Worm (Caenorhabditis elegans) whole organism, L1 larva: Measurements from ENCODE around the gene cone-1.

Source experiments
- C04F5.9 ChIP-seq: sonication (generic microtip); optimal IDR thresholded peaks from 2 replicates; lab custom pipeline; 2016; ENCODE audit warnings: missing genetic modification characterization, missing compliant biosample characterization
- ama-1 ChIP-seq: fragments of 150-350 bp; optimal IDR thresholded peaks from 2 replicates; lab custom pipeline; 2014
- fkh-10 ChIP-seq: sonication (generic microtip); optimal IDR thresholded peaks from 2 replicates; lab custom pipeline; 2017; ENCODE audit warnings: missing biosample characterization, missing genetic modification reagents, missing genetic modification characterization
- lin-15B ChIP-seq: fragments of 150-350 bp; sonication (generic microtip); optimal IDR thresholded peaks from 3 replicates; lab custom pipeline; 2014; ENCODE audit warnings: missing biosample characterization, missing genetic modification characterization
- nhr-77 ChIP-seq: fragments of 150-350 bp; optimal IDR thresholded peaks from 2 replicates; lab custom pipeline; 2014; ENCODE audit warnings: missing biosample characterization, missing genetic modification characterization
- sptf-1 ChIP-seq: fragments of 150-350 bp; optimal IDR thresholded peaks from 2 replicates; lab custom pipeline; 2014; ENCODE audit warnings: missing biosample characterization, missing genetic modification characterization
- unc-30 ChIP-seq: sonication (generic microtip); optimal IDR thresholded peaks from 2 replicates; lab custom pipeline; 2017; ENCODE audit warnings: missing biosample characterization, missing genetic modification characterization
- zag-1 ChIP-seq: fragments of 150-350 bp; optimal IDR thresholded peaks from 2 replicates; lab custom pipeline; 2014; ENCODE audit warnings: missing biosample characterization, missing genetic modification characterization
- zip-4 ChIP-seq: fragments of 200-800 bp; sonication (Bioruptor generic); optimal IDR thresholded peaks from 2 replicates; lab custom pipeline; 2018; ENCODE audit warnings: mild to moderate bottlenecking, missing genetic modification characterization, moderate library complexity, missing compliant biosample characterization

DNA sequence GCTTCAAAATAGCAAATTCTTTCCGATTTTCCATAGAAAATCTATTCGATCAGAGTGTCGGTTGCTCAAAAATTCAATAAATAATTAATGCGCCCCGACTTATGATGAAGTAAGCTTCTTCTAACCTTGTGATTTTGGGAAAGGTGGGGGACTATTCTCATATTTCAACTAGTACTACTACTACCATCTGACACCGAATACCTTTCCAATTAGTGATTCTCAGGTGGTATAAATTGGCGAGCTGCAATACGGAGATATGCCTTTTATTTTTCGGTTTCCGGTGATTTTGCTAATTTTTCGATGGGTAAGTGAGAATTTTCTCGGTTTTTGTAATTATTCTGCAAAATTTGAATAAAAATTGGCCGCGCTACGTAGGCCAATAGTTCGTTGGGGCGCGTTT, 31.0 kb downstream of the cone-1 start, which contains the start of gene nhr-239:
- TF ChIP-seq C04F5.9 (no peak), zip-4 (GFP tag; lab: Kevin White, UChicago) (no peak), sptf-1 (tag; lab: Kevin White, UChicago) (no peak), ama-1 (lab: Kevin White, UChicago) (no peak), unc-30 (tag; lab: Kevin White, UChicago) (no peak), zag-1 (tag; lab: Kevin White, UChicago) (no peak), fkh-10 (GFP tag; lab: Kevin White, UChicago) (no peak), lin-15B (tag; lab: Kevin White, UChicago) (no peak), nhr-77 (tag; lab: Kevin White, UChicago) (no peak)
